Worm (Caenorhabditis elegans): Measurements from ENCODE around the gene T21C9.6.

T21C9.6 gene

ce11 chrV:10548981-10549380, 32.7 kb upstream of the T21C9.6 start, which contains the start of gene srd-34:
srd-34 (minus strand) TSS chrV:10549081.
- TF ChIP-seq ets-7 (tag; optimal IDR thresholded peaks at IDR 0.05): no peak
- no peak for TF ChIP-seq aly-1 (tag; optimal IDR thresholded peaks at IDR 0.05)
- no peak for TF ChIP-seq hmbx-1 (tag; optimal IDR thresholded peaks at IDR 0.05)
- no peak for TF ChIP-seq tbx-11 (GFP tag; IDR thresholded peaks at IDR 0.05)
- no peak for TF ChIP-seq hnd-1 (tag; optimal IDR thresholded peaks at IDR 0.05)
- TF ChIP-seq sea-1 (GFP tag; conservative IDR thresholded peaks at IDR 0.05): no peak
- TF ChIP-seq flt-1 (GFP tag; IDR thresholded peaks at IDR 0.05): no peak
- no peak for TF ChIP-seq ceh-13 (GFP tag; optimal IDR thresholded peaks at IDR 0.05)
- TF ChIP-seq tra-4 (tag; optimal IDR thresholded peaks at IDR 0.05): no peak
- TF ChIP-seq tbx-37 (GFP tag; conservative IDR thresholded peaks at IDR 0.05): no peak
- no peak for TF ChIP-seq scrt-1 (GFP tag; IDR thresholded peaks at IDR 0.05)

- no peak for TF ChIP-seq tra-4 (tag; optimal IDR thresholded peaks at IDR 0.05)
Measured at ce11 chrV:10549717-10550116, 32.0 kb upstream of the T21C9.6 start, which contains the start of gene F32G8.2. F32G8.2 (plus strand) TSS chrV:10550017.

ce11 chrV:10555239-10555638, 26.4 kb upstream of the T21C9.6 start, which contains the start of gene F32G8.3:
F32G8.3 (minus strand) TSS chrV:10555339.
- TF ChIP-seq ama-1 (optimal IDR thresholded peaks at IDR 0.05) (no peak), tbx-37 (GFP tag; conservative IDR thresholded peaks at IDR 0.05) (no peak), F13C5.2 (tag; optimal IDR thresholded peaks at IDR 0.05) (no peak), sea-1 (GFP tag; conservative IDR thresholded peaks at IDR 0.05) (no peak), ceh-36 (tag; optimal IDR thresholded peaks at IDR 0.05) (no peak), hnd-1 (tag; optimal IDR thresholded peaks at IDR 0.05) (no peak), ceh-13 (GFP tag; optimal IDR thresholded peaks at IDR 0.05) (no peak), hmbx-1 (tag; optimal IDR thresholded peaks at IDR 0.05) (no peak), tra-4 (tag; optimal IDR thresholded peaks at IDR 0.05) (no peak), B0310.2 (tag; optimal IDR thresholded peaks at IDR 0.05) (no peak), aly-1 (tag; optimal IDR thresholded peaks at IDR 0.05) (no peak), ets-7 (tag; optimal IDR thresholded peaks at IDR 0.05) (no peak), scrt-1 (GFP tag; IDR thresholded peaks at IDR 0.05) (no peak)

DNA sequence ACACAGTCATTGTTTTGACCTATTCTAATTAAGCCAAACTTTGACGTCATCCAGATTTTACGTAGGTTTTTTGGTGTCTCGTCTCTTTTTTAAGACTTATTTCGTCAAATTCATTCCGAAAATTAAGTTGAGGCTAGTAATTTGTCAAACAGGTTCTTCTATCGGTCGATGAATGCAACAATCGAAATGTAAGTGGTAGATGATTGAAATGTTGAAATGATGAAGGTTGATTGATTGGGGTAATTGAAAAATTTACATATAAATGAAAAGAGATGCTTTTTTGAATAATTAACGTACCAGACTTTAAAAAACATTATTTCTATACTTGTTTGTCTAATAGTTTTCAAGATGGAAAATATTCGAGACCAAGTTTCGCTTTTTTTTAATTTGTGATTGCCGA, 25.3 kb upstream of the T21C9.6 start:
- TF ChIP-seq ceh-36 (tag; optimal IDR thresholded peaks at IDR 0.05) (no peak), F13C5.2 (tag; optimal IDR thresholded peaks at IDR 0.05) (no peak), ceh-13 (GFP tag; optimal IDR thresholded peaks at IDR 0.05) (no peak), flt-1 (GFP tag; IDR thresholded peaks at IDR 0.05) (no peak), hmg-4 (GFP tag; optimal IDR thresholded peaks at IDR 0.05) (no peak), aly-1 (tag; optimal IDR thresholded peaks at IDR 0.05) (no peak), pes-1 (GFP tag; IDR thresholded peaks at IDR 0.05) (no peak)

DNA sequence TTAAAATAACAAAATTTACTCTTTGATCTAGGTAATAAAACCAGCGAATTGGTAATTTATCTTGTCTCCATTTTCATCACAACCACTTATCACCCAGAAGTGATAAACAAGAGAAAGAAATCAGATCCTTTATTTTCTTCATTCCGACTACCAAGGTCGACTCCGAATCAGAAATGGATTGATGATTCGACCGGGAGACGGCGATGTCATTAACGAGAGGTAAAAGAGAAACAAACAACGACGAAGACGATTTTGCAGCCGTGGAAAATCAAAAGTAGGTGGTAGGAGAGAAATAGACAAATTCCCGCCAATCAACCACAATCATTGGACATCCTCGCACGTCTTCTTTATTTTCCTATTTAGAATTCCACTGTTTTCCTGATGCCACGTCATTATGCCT, 24.6 kb upstream of the T21C9.6 start:
- TF ChIP-seq tra-4 (tag; optimal IDR thresholded peaks at IDR 0.05) (no peak), tbx-37 (GFP tag; conservative IDR thresholded peaks at IDR 0.05) (no peak), hmbx-1 (tag; optimal IDR thresholded peaks at IDR 0.05) (no peak), flt-1 (GFP tag; IDR thresholded peaks at IDR 0.05) (no peak)

DNA sequence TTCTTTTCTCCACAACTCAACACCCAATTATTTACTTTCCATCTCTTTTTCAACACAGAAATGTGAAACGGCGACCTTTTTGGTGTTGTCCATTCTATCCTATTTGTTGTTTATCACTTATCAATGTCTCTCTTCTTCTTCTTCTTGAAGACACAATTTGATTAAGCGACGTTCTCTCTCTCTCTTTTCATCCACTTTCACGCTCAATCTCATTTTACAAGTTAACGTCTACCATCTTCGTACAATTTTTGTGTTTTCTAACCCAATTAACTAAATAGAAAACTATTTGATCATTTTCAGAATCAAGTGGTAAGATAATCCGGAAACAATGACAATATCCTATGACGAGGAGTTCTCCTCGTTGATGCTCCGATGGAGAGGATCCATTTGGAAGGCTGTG, 24.0 kb upstream of the T21C9.6 start, which contains the start of gene best-14:
Gene best-14, plus strand, starts transcription at position 301 of the 400 bp plus-strand sequence.
- no peak for TF ChIP-seq ets-7 (tag; optimal IDR thresholded peaks at IDR 0.05)
- no peak for TF ChIP-seq flt-1 (GFP tag; IDR thresholded peaks at IDR 0.05)
- TF ChIP-seq pes-1 (GFP tag; IDR thresholded peaks at IDR 0.05): no peak
- TF ChIP-seq hmbx-1 (tag; optimal IDR thresholded peaks at IDR 0.05): no peak
- no peak for TF ChIP-seq hmg-4 (GFP tag; optimal IDR thresholded peaks at IDR 0.05)
- TF ChIP-seq F13C5.2 (tag; optimal IDR thresholded peaks at IDR 0.05): no peak
- no peak for TF ChIP-seq sea-1 (GFP tag; conservative IDR thresholded peaks at IDR 0.05)
- no peak for TF ChIP-seq scrt-1 (GFP tag; IDR thresholded peaks at IDR 0.05)
- no peak for TF ChIP-seq ceh-13 (GFP tag; optimal IDR thresholded peaks at IDR 0.05)
- TF ChIP-seq hnd-1 (tag; optimal IDR thresholded peaks at IDR 0.05): no peak
- TF ChIP-seq tra-4 (tag; optimal IDR thresholded peaks at IDR 0.05): no peak
- no peak for TF ChIP-seq tbx-37 (GFP tag; conservative IDR thresholded peaks at IDR 0.05)
- TF ChIP-seq B0310.2 (tag; optimal IDR thresholded peaks at IDR 0.05): no peak
- no peak for TF ChIP-seq ceh-36 (tag; optimal IDR thresholded peaks at IDR 0.05)
- no peak for TF ChIP-seq aly-1 (tag; optimal IDR thresholded peaks at IDR 0.05)
- TF ChIP-seq ama-1 (optimal IDR thresholded peaks at IDR 0.05): no peak
- no peak for TF ChIP-seq tbx-11 (GFP tag; IDR thresholded peaks at IDR 0.05)

ce11 chrV:10560621-10561020, 21.1 kb upstream of the T21C9.6 start, which contains the start of gene col-152:
col-152 (plus strand) TSS chrV:10560921.
- TF ChIP-seq sea-1 (GFP tag; conservative IDR thresholded peaks at IDR 0.05) (no peak), tra-4 (tag; optimal IDR thresholded peaks at IDR 0.05) (no peak), tbx-37 (GFP tag; conservative IDR thresholded peaks at IDR 0.05) (no peak), aly-1 (tag; optimal IDR thresholded peaks at IDR 0.05) (no peak), hmbx-1 (tag; optimal IDR thresholded peaks at IDR 0.05) (no peak)

DNA sequence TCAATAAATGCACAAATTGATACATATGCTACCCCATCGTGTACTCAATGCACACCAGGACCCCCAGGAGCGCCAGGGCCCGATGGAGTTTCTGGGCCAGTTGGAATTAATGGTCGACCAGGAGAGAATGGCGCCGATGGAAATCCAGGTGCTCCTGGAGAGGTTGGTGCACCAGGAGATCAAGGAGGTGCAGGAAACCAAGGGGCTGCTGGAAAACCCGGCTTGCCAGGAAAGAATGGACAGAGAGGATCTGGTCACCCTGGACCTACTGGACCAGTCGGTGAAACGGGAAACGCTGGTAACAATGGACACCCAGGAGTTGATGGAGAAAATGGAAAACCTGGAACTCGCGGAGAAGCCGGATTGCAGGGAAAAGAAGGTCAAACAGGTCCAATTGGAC, 20.1 kb upstream of the T21C9.6 start:
- TF ChIP-seq tbx-11 (GFP tag; IDR thresholded peaks at IDR 0.05) (no peak), sea-1 (GFP tag; conservative IDR thresholded peaks at IDR 0.05) (no peak), hnd-1 (tag; optimal IDR thresholded peaks at IDR 0.05) (no peak), scrt-1 (GFP tag; IDR thresholded peaks at IDR 0.05) (no peak), aly-1 (tag; optimal IDR thresholded peaks at IDR 0.05) (no peak), ets-7 (tag; optimal IDR thresholded peaks at IDR 0.05) (no peak), F13C5.2 (tag; optimal IDR thresholded peaks at IDR 0.05) (no peak), hmbx-1 (tag; optimal IDR thresholded peaks at IDR 0.05) (no peak), flt-1 (GFP tag; IDR thresholded peaks at IDR 0.05) (no peak), tbx-37 (GFP tag; conservative IDR thresholded peaks at IDR 0.05) (no peak), B0310.2 (tag; optimal IDR thresholded peaks at IDR 0.05) (no peak), ceh-36 (tag; optimal IDR thresholded peaks at IDR 0.05) (no peak), hmg-4 (GFP tag; optimal IDR thresholded peaks at IDR 0.05) (no peak), ama-1 (optimal IDR thresholded peaks at IDR 0.05) (no peak)

Measured in whole organism, early embryonic.